Fruit fly (Drosophila melanogaster): ENCODE data around the gene CG4293.

The CG4293 gene

DNA sequence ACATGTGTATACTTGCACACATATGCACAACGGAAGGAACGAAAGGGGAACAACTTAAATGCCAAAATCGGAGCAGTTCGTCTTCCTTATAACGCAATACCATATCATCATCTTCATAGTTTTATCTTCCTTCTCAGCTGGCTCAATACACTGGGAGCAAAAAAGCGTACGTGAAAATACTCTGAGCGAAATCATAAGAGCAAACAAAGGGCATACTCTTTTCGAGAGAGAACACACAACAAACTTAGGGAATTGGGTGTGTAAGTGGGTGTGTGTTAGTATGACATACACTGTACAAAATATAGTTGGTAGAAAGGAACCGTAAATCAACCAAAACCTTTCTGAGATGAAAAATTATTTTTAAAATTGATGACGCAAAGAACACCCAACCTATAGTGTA, 17.6 kb downstream of the CG4293 start:
- TF ChIP-seq EcR (GFP tag; optimal IDR thresholded peaks at IDR 0.05) (no peak), CG13204 (GFP tag; optimal IDR thresholded peaks at IDR 0.05) (no peak), CG15710 (tag; optimal IDR thresholded peaks at IDR 0.05) (no peak), gl (tag; optimal IDR thresholded peaks at IDR 0.05) (no peak), rn (GFP tag; IDR thresholded peaks at IDR 0.05) (no peak), CG32121 (GFP tag; IDR thresholded peaks at IDR 0.05) (no peak)

- TF ChIP-seq Pif1B (GFP tag; optimal IDR thresholded peaks at IDR 0.05) (no peak), gl (tag; optimal IDR thresholded peaks at IDR 0.05) (no peak), CG32121 (GFP tag; IDR thresholded peaks at IDR 0.05) (no peak), CG15710 (tag; optimal IDR thresholded peaks at IDR 0.05) (no peak), CG10348 (GFP tag; IDR thresholded peaks at IDR 0.05) (no peak), CG13204 (GFP tag; optimal IDR thresholded peaks at IDR 0.05) (no peak), Pif1A (GFP tag; optimal IDR thresholded peaks at IDR 0.05) (no peak), CG8301 (tag; optimal IDR thresholded peaks at IDR 0.05) (no peak), D1 (tag; optimal IDR thresholded peaks at IDR 0.05) (no peak), CG14655 (GFP tag; optimal IDR thresholded peaks at IDR 0.05) (no peak)
These were observed 19.6 kb downstream of the CG4293 start for dm6 chrX:510528-510927.

- TF ChIP-seq CG32121 (GFP tag; IDR thresholded peaks at IDR 0.05) (no peak), CG9948 (tag; optimal IDR thresholded peaks at IDR 0.05) (no peak), CG12605 (GFP tag; IDR thresholded peaks at IDR 0.05) (no peak), CG13204 (GFP tag; optimal IDR thresholded peaks at IDR 0.05) (no peak), rn (GFP tag; IDR thresholded peaks at IDR 0.05) (no peak), EcR (GFP tag; optimal IDR thresholded peaks at IDR 0.05) (peak; percentile 65), CG15710 (tag; optimal IDR thresholded peaks at IDR 0.05) (no peak), CG4496 (GFP tag; IDR thresholded peaks at IDR 0.05) (no peak)
These were observed 21.0 kb downstream of the CG4293 start, which contains the start of gene arg for dm6 chrX:509117-509516. Gene arg (plus strand): TSS chrX:509435.

DNA sequence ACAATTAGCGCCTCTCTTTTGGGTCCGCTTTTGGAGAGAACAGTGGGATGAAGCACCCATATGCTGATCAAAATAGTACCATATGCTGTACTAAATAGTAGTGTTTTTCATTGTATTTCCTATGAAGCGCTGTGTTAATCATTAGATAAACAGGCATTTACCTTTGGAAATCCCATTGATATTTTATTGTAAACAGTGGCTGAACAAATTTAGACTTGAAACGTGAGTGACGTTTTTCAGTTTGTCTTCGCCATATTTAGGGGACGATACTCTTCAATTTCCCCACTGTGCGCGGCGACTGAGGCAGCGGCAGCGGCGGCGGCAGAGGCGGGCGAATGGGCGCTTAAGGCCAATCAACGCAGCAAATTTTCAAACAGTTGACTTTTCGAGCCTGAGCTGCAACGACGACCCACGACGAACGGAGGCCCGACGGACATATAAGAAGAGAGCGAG, 30.5 kb downstream of the CG4293 start:
- TF ChIP-seq CG13204 (GFP tag; optimal IDR thresholded peaks at IDR 0.05) (peak; percentile 69), CG8301 (tag; optimal IDR thresholded peaks at IDR 0.05) (peak; percentile 77), CG10348 (GFP tag; IDR thresholded peaks at IDR 0.05) (peak; percentile 37; the same call in 1 of the 2 replicates), CG34367 (tag; optimal IDR thresholded peaks at IDR 0.05) (peak; percentile 67), D1 (tag; optimal IDR thresholded peaks at IDR 0.05) (no peak), gl (tag; optimal IDR thresholded peaks at IDR 0.05) (peak; percentile 26), fd96Ca (GFP tag; IDR thresholded peaks at IDR 0.05) (peak; percentile 84), Pif1B (GFP tag; optimal IDR thresholded peaks at IDR 0.05) (peak; percentile 61), CG9948 (tag; optimal IDR thresholded peaks at IDR 0.05) (peak; percentile 70), CG32121 (GFP tag; IDR thresholded peaks at IDR 0.05) (peak; percentile 81), Pif1A (GFP tag; optimal IDR thresholded peaks at IDR 0.05) (no peak), CG14655 (GFP tag; optimal IDR thresholded peaks at IDR 0.05) (no peak), Snoo (tag; optimal IDR thresholded peaks at IDR 0.05) (peak; percentile 61), CG15710 (tag; optimal IDR thresholded peaks at IDR 0.05) (peak; percentile 67), rn (GFP tag; IDR thresholded peaks at IDR 0.05) (peak; percentile 29; the same call in 1 of the 2 replicates), Ets98B (GFP tag; IDR thresholded peaks at IDR 0.05) (peak; percentile 56), CG8159 (tag; optimal IDR thresholded peaks at IDR 0.05) (peak; percentile 76), CG4496 (GFP tag; IDR thresholded peaks at IDR 0.05) (peak; percentile 66), CG17806 (tag; optimal IDR thresholded peaks at IDR 0.05) (peak; percentile 63), EcR (GFP tag; optimal IDR thresholded peaks at IDR 0.05) (no peak), CG12605 (GFP tag; IDR thresholded peaks at IDR 0.05) (peak; percentile 34; the same call in 1 of the 2 replicates)

DNA sequence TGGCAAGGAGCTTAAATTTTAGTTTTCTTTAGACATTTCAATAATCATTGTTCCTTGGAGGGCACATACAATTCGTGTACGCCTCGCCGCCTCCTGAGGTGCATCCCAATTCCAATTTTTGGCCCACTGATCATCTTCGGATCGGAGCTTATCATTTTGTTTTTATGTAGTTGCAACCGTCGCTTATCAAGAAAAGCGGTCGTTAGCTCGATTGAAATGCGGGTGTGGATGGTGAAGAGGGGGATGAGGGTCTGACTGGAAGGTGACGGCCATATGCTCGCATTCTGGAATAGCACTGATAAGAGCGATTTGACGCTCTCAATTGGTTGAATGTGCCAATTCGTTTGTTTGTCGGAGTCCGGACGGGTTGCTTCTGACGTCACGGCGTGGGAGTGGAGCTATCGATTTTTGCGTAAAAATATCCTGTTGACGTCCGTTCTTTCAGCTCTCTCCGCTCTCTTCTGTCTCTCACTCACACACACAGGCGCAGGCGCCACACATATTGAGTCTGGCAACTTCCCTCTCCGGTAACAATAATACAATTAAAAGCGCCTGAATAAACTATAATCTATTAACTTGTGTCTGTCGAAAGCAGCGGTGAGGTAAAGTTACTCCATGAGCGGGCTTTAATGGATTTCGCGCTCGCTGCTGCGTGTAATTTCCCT, 31.0 kb downstream of the CG4293 start:
- TF ChIP-seq EcR (GFP tag; optimal IDR thresholded peaks at IDR 0.05) = peak; percentile 74
- no peak for TF ChIP-seq CG9948 (tag; optimal IDR thresholded peaks at IDR 0.05)

DNA sequence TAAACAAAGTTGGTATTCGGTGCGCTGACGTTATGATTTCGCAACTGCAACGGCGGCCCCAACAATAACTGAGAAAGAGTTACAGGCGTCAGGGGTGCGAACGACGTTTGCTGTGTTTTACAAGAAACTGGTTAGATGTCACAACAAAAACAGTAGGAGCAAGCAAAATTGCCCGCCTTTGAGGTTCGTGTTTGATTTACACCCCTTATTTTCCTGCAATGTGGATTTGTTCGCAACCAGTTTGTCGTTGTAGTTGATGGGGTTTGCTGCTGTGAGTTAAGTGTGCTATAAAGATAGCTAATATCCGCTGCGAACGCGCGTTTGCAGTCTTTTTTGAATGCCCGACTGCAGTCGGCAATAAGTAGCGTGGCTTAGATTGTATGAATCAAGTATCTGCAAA, 31.7 kb downstream of the CG4293 start:
- TF ChIP-seq CG4496 (GFP tag; IDR thresholded peaks at IDR 0.05) = 0 out of 3 replicates have a peak, but pooled peaks have one; percentile 21
- TF ChIP-seq Snoo (tag; optimal IDR thresholded peaks at IDR 0.05) = no peak
- TF ChIP-seq fd96Ca (GFP tag; IDR thresholded peaks at IDR 0.05) = 0 out of 3 replicates have a peak, but pooled peaks have one; percentile 18
- TF ChIP-seq CG12605 (GFP tag; IDR thresholded peaks at IDR 0.05) = no peak
- no peak for TF ChIP-seq CG13204 (GFP tag; optimal IDR thresholded peaks at IDR 0.05)
- TF ChIP-seq CG9948 (tag; optimal IDR thresholded peaks at IDR 0.05) = no peak

- TF ChIP-seq EcR (GFP tag; optimal IDR thresholded peaks at IDR 0.05) = no peak
These were observed 32.7 kb downstream of the CG4293 start for dm6 chrX:497425-497824.
